Fruit fly (Drosophila melanogaster) Kc167 (cell line): ENCODE data around the gene CG44001.

ENCODE experiments used
- Myc ChIP-seq: fragments of >200 bp; optimal IDR thresholded peaks from 2 replicates; lab custom pipeline; 2017; ENCODE audit warnings: missing external identifiers
- insv ChIP-seq: fragments of >200 bp; optimal IDR thresholded peaks from 3 replicates; lab custom pipeline; 2018; ENCODE audit warnings: missing external identifiers
- psq ChIP-seq: fragments of >200 bp; optimal IDR thresholded peaks from 2 replicates; lab custom pipeline; 2017; ENCODE audit warnings: missing external identifiers
- ttk ChIP-seq: sonication (Bioruptor generic); optimal IDR thresholded peaks from 2 replicates; lab custom pipeline; 2017; ENCODE audit warnings: missing external identifiers

DNA sequence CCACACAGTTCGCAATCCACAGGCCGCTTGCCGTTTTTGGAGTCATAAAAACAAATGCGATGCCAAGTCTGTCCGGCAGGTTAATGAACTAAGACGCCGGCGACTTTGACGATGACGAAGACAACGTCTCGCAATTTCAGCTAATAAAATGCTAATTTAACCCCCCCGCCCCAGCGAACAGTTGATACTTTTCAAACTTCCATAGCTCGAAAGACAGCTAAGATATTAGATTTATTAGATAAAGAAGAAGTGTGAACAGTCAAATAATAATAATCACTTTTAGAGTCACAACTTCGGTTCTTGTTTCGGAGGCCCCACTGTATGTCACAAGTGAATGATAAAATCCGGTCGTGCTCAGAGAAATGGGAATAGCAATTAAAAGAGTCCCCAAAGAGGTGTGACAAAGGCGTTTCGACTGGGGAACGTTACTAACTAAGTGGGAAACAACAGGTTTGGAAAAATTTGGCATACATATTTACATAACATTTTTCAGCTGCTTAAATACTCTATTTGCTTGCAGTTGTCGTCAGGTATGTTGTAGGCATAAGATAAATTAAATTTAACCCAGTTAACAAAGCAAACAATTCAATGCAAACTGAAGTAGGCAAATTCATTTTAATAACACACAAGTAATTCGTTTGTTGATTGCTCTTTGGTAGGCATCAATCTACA is 41.7 kb downstream of the CG44001 start:
- TF ChIP-seq insv = no peak
- TF ChIP-seq ttk (lab: Kevin White, UChicago) = no peak
- no peak for TF ChIP-seq psq (lab: Kevin White, UChicago)
- TF ChIP-seq Myc (lab: Kevin White, UChicago) = no peak
